Fruit fly (Drosophila melanogaster): ENCODE measurements around the gene Ras64B.

Gene Ras64B

dm6 chr3L:4122185-4122767, 16.6 kb upstream of the Ras64B start, which contains the start of gene Chd64 (continued):
- TF ChIP-seq Hsf (GFP tag; optimal IDR thresholded peaks at IDR 0.05) (peak; percentile 23), CG10321 (GFP tag; IDR thresholded peaks at IDR 0.05) (no peak), ranshi (GFP tag; IDR thresholded peaks at IDR 0.05) (no peak), crp (GFP tag; optimal IDR thresholded peaks at IDR 0.05) (peak in 1 of 2 experiments; percentile 76), nmo (GFP tag; optimal IDR thresholded peaks at IDR 0.05) (no peak), ERR (GFP tag; optimal IDR thresholded peaks at IDR 0.05) (no peak), Blimp-1 (GFP tag; optimal IDR thresholded peaks at IDR 0.05) (no peak), Jarid2 (GFP tag; optimal IDR thresholded peaks at IDR 0.05) (peak; percentile 90), Atf6 (GFP tag; IDR thresholded peaks at IDR 0.05) (peak; percentile 71), CG6654 (GFP tag; optimal IDR thresholded peaks at IDR 0.05) (no peak), CG11093 (GFP tag; IDR thresholded peaks at IDR 0.05) (no peak; the same call in 2 of the 3 replicates), CG15073 (GFP tag; optimal IDR thresholded peaks at IDR 0.05) (no peak), CG7745 (tag; optimal IDR thresholded peaks at IDR 0.05) (no peak), grau (tag; optimal IDR thresholded peaks at IDR 0.05) (peak; percentile 52), CG11247 (GFP tag; IDR thresholded peaks at IDR 0.05) (0 out of 2 replicates have a peak, but pooled peaks have one; percentile 14), Myb (GFP tag; optimal IDR thresholded peaks at IDR 0.05) (peak; percentile 80), Fer2 (tag; optimal IDR thresholded peaks at IDR 0.05) (no peak), CG31441 (GFP tag; IDR thresholded peaks at IDR 0.05) (no peak), CG10462 (GFP tag; optimal IDR thresholded peaks at IDR 0.05) (no peak), CG13123 (GFP tag; optimal IDR thresholded peaks at IDR 0.05) (no peak), trh (GFP tag; optimal IDR thresholded peaks at IDR 0.05) (no peak), hth (optimal IDR thresholded peaks at IDR 0.05) (no peak), H15 (GFP tag; IDR thresholded peaks at IDR 0.05) (no peak), CG8281 (tag; optimal IDR thresholded peaks at IDR 0.05) (no peak), ci (GFP tag; IDR thresholded peaks at IDR 0.05) (peak; percentile 84), CG10959 (GFP tag; IDR thresholded peaks at IDR 0.05) (peak; percentile 33; the same call in 1 of the 2 replicates), ttk (GFP tag; IDR thresholded peaks at IDR 0.05) (no peak), Opbp (GFP tag; IDR thresholded peaks at IDR 0.05; ENCODE audit: partially characterized antibody) (peak; percentile 48; the same call in 1 of the 3 replicates), CG7963 (GFP tag; IDR thresholded peaks at IDR 0.05; ENCODE audit: partially characterized antibody) (no peak), CG4820 (GFP tag; optimal IDR thresholded peaks at IDR 0.05) (no peak), pfk (GFP tag; optimal IDR thresholded peaks at IDR 0.05) (peak; percentile 62), cad (GFP tag; optimal IDR thresholded peaks at IDR 0.05) (no peak), CG17912 (GFP tag; optimal IDR thresholded peaks at IDR 0.05) (peak; percentile 17), hbn (GFP tag; IDR thresholded peaks at IDR 0.05; ENCODE audit: partially characterized antibody) (peak; percentile 48; the same call in 1 of the 2 replicates), bbx (GFP tag; IDR thresholded peaks at IDR 0.05; ENCODE audit: partially characterized antibody) (peak; percentile 46), sna (GFP tag; IDR thresholded peaks at IDR 0.05; ENCODE audit: partially characterized antibody) (peak; percentile 68), CG31365 (tag; optimal IDR thresholded peaks at IDR 0.05) (no peak), CG3838 (GFP tag; optimal IDR thresholded peaks at IDR 0.05) (no peak), Optix (GFP tag; IDR thresholded peaks at IDR 0.05) (no peak; the same call in 2 of the 3 replicates), knrl (GFP tag; IDR thresholded peaks at IDR 0.05; ENCODE audit: partially characterized antibody) (no peak; the same call in 2 of the 3 replicates), ato (GFP tag; IDR thresholded peaks at IDR 0.05; ENCODE audit: partially characterized antibody) (peak; percentile 51; the same call in 1 of the 2 replicates), jumu (GFP tag; optimal IDR thresholded peaks at IDR 0.05) (no peak), kay (GFP tag; optimal IDR thresholded peaks at IDR 0.05) (peak; percentile 34), ken (GFP tag; IDR thresholded peaks at IDR 0.05) (peak; percentile 29; the same call in 1 of the 3 replicates), chinmo (GFP tag; IDR thresholded peaks at IDR 0.05; ENCODE audit: partially characterized antibody) (peak; percentile 91; the same call in 3 of the 4 replicates), stc (GFP tag; IDR thresholded peaks at IDR 0.05) (0 out of 2 replicates have a peak, but pooled peaks have one; percentile 14), CG9932 (GFP tag; IDR thresholded peaks at IDR 0.05) (peak; percentile 50), fd96Cb (tag; optimal IDR thresholded peaks at IDR 0.05) (no peak), CG15011 (GFP tag; optimal IDR thresholded peaks at IDR 0.05) (peak; percentile 46)

Data from whole organism, embryonic.